Worm (Caenorhabditis elegans): ENCODE data around the gene F21H12.3.

The F21H12.3 gene

ce11 chrII:6120548-6120947 is 37.8 kb downstream of the F21H12.3 start:
- TF ChIP-seq tbx-37 (GFP tag; conservative IDR thresholded peaks at IDR 0.05) = no peak

- no peak for TF ChIP-seq sea-1 (GFP tag; conservative IDR thresholded peaks at IDR 0.05)
- no peak for TF ChIP-seq tra-4 (tag; optimal IDR thresholded peaks at IDR 0.05)
- no peak for TF ChIP-seq hmg-4 (GFP tag; optimal IDR thresholded peaks at IDR 0.05)
- TF ChIP-seq ets-7 (tag; optimal IDR thresholded peaks at IDR 0.05) = no peak
- TF ChIP-seq pes-1 (GFP tag; IDR thresholded peaks at IDR 0.05) = no peak
- TF ChIP-seq ama-1 (optimal IDR thresholded peaks at IDR 0.05) = no peak
- TF ChIP-seq tbx-11 (GFP tag; IDR thresholded peaks at IDR 0.05) = no peak
Measured at ce11 chrII:6122641-6123424, 40.1 kb downstream of the F21H12.3 start.

- TF ChIP-seq aly-1 (tag; optimal IDR thresholded peaks at IDR 0.05) (no peak), F13C5.2 (tag; optimal IDR thresholded peaks at IDR 0.05) (no peak), sea-1 (GFP tag; conservative IDR thresholded peaks at IDR 0.05) (no peak), flt-1 (GFP tag; IDR thresholded peaks at IDR 0.05) (no peak), hnd-1 (tag; optimal IDR thresholded peaks at IDR 0.05) (no peak), ama-1 (optimal IDR thresholded peaks at IDR 0.05) (no peak), ets-7 (tag; optimal IDR thresholded peaks at IDR 0.05) (no peak), hmg-4 (GFP tag; optimal IDR thresholded peaks at IDR 0.05) (no peak), pes-1 (GFP tag; IDR thresholded peaks at IDR 0.05) (no peak), ceh-13 (GFP tag; optimal IDR thresholded peaks at IDR 0.05) (no peak), tbx-11 (GFP tag; IDR thresholded peaks at IDR 0.05) (no peak), hmbx-1 (tag; optimal IDR thresholded peaks at IDR 0.05) (no peak), tbx-37 (GFP tag; conservative IDR thresholded peaks at IDR 0.05) (no peak), ceh-36 (tag; optimal IDR thresholded peaks at IDR 0.05) (no peak), tra-4 (tag; optimal IDR thresholded peaks at IDR 0.05) (no peak), B0310.2 (tag; optimal IDR thresholded peaks at IDR 0.05) (no peak), scrt-1 (GFP tag; IDR thresholded peaks at IDR 0.05) (no peak)
Measured at ce11 chrII:6123513-6123912, 40.8 kb downstream of the F21H12.3 start, which contains the start of gene C29H12.2. Gene C29H12.2 (plus strand): TSS chrII:6123809.

- TF ChIP-seq ets-7 (tag; optimal IDR thresholded peaks at IDR 0.05) = no peak
- TF ChIP-seq ceh-36 (tag; optimal IDR thresholded peaks at IDR 0.05) = no peak
- TF ChIP-seq hnd-1 (tag; optimal IDR thresholded peaks at IDR 0.05) = no peak
- TF ChIP-seq hmg-4 (GFP tag; optimal IDR thresholded peaks at IDR 0.05) = no peak
- no peak for TF ChIP-seq ama-1 (optimal IDR thresholded peaks at IDR 0.05)
- TF ChIP-seq sea-1 (GFP tag; conservative IDR thresholded peaks at IDR 0.05) = no peak
- no peak for TF ChIP-seq pes-1 (GFP tag; IDR thresholded peaks at IDR 0.05)
- TF ChIP-seq tra-4 (tag; optimal IDR thresholded peaks at IDR 0.05) = no peak
- no peak for TF ChIP-seq F13C5.2 (tag; optimal IDR thresholded peaks at IDR 0.05)
- no peak for TF ChIP-seq B0310.2 (tag; optimal IDR thresholded peaks at IDR 0.05)
- TF ChIP-seq hmbx-1 (tag; optimal IDR thresholded peaks at IDR 0.05) = no peak
- TF ChIP-seq ceh-13 (GFP tag; optimal IDR thresholded peaks at IDR 0.05) = no peak
- no peak for TF ChIP-seq aly-1 (tag; optimal IDR thresholded peaks at IDR 0.05)
- no peak for TF ChIP-seq tbx-37 (GFP tag; conservative IDR thresholded peaks at IDR 0.05)
- no peak for TF ChIP-seq flt-1 (GFP tag; IDR thresholded peaks at IDR 0.05)
- TF ChIP-seq tbx-11 (GFP tag; IDR thresholded peaks at IDR 0.05) = no peak
- no peak for TF ChIP-seq scrt-1 (GFP tag; IDR thresholded peaks at IDR 0.05)
Measured at ce11 chrII:6125259-6125658, 42.5 kb downstream of the F21H12.3 start, which contains the start of gene rars-2. Gene rars-2 (plus strand): TSS chrII:6125559.

ce11 chrII:6132595-6132994 is 49.9 kb downstream of the F21H12.3 start, which contains the start of gene abts-3:
Gene abts-3 (plus strand): TSS chrII:6132895.
- TF ChIP-seq ama-1 (optimal IDR thresholded peaks at IDR 0.05) (no peak), tbx-37 (GFP tag; conservative IDR thresholded peaks at IDR 0.05) (no peak), hmbx-1 (tag; optimal IDR thresholded peaks at IDR 0.05) (no peak), ceh-13 (GFP tag; optimal IDR thresholded peaks at IDR 0.05) (no peak), F13C5.2 (tag; optimal IDR thresholded peaks at IDR 0.05) (no peak), ceh-36 (tag; optimal IDR thresholded peaks at IDR 0.05) (no peak), hmg-4 (GFP tag; optimal IDR thresholded peaks at IDR 0.05) (no peak)

All from whole organism, early embryonic.